Fruit fly (Drosophila melanogaster) S2 (cell line): ENCODE measurements around the gene dop.

ENCODE experiments used
- CG8478 ChIP-seq: fragments of >200 bp; optimal IDR thresholded peaks from 2 replicates; lab custom pipeline; 2018
- CTCF ChIP-seq, 2 experiments: fragments of >200 bp; optimal IDR thresholded peaks; 2 replicates each; lab custom pipeline; 2018

DNA sequence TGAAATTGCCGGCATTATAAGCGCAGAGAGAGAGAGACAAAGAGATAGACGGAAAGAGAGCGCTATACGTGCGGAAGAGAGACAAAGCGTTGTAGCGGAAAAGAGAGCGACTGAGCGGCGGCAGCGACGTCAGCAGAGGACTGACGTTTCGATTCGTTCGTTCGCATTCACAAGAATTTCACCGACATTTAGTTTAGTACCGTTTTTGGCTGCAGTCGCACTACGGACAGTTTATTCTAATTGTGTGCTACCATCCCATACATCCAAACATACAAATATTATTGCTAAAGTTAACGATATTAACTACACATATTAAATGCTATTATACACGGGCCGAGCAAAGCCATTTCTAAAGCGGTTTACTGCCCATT lies 30.6 kb upstream of the dop start, which contains the start of gene CrebA:
- TF ChIP-seq CTCF (optimal IDR thresholded peaks at IDR 0.05; lab: Kevin White, UChicago), result no peak
- no peak for TF ChIP-seq CG8478 (lab: Kevin White, UChicago)
